Worm (Caenorhabditis elegans) whole organism, early embryonic: ENCODE results near the gene spp-11.

Source experiments
- F13C5.2 ChIP-seq: sonication (generic microtip); optimal IDR thresholded peaks from 2 replicates; lab custom pipeline; 2017; ENCODE audit warnings: mild to moderate bottlenecking, missing genetic modification characterization, inconsistent platforms, missing compliant biosample characterization
- ama-1 ChIP-seq: fragments of 150-350 bp; optimal IDR thresholded peaks from 2 replicates; lab custom pipeline; 2014
- flt-1 ChIP-seq: fragments of 200-800 bp; sonication (Bioruptor generic); IDR thresholded peaks from 2 replicates; pipeline ENCODE4 v1.3.6; 2022; ENCODE audit warnings: missing genetic modification characterization, missing compliant biosample characterization
- hmg-4 ChIP-seq: fragments of 200-800 bp; sonication (Bioruptor generic); optimal IDR thresholded peaks from 2 replicates; lab custom pipeline; 2018; ENCODE audit warnings: mild to moderate bottlenecking, missing genetic modification characterization, missing compliant biosample characterization
- scrt-1 ChIP-seq: fragments of 200-800 bp; sonication (Bioruptor generic); IDR thresholded peaks from 2 replicates; pipeline ENCODE4 v1.3.6; 2022; ENCODE audit warnings: missing genetic modification characterization, missing compliant biosample characterization
- tra-4 ChIP-seq: sonication (generic microtip); optimal IDR thresholded peaks from 2 replicates; lab custom pipeline; 2017; ENCODE audit warnings: missing genetic modification characterization, missing compliant biosample characterization

DNA sequence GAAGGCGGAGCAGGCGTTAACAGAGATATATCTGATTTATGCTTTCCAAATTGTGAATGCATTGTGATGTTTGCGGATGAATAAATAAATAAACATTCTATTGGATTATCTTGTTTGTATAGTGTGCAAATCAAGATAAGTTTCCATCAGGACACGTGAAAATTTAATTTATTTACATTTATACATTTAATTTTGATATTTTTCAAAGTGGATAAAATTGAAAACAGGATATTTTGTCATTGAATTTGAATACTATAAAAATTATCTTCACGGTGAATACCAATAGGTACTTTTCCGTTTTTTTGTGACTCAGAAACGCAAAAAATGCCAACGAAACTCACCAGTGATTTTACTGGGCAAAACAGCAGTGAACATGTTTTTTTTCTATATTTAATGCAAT lies 16.0 kb downstream of the spp-11 start, which contains the start of gene F58F12.3:
- TF ChIP-seq flt-1 (GFP tag; lab: Robert Waterston, UW) (no peak), F13C5.2 (tag; lab: Kevin White, UChicago) (no peak), tra-4 (tag; lab: Kevin White, UChicago) (no peak), scrt-1 (GFP tag; lab: Robert Waterston, UW) (no peak), hmg-4 (GFP tag; lab: Kevin White, UChicago) (no peak), ama-1 (lab: Kevin White, UChicago) (no peak)
